Worm (Caenorhabditis elegans) whole organism, early embryonic: ENCODE results near the gene EGAP5.1.

ENCODE experiments used
- B0310.2 ChIP-seq: sonication (generic microtip); optimal IDR thresholded peaks from 2 replicates; lab custom pipeline; 2016; ENCODE audit warnings: mild to moderate bottlenecking, missing genetic modification characterization, missing compliant biosample characterization
- F13C5.2 ChIP-seq: sonication (generic microtip); optimal IDR thresholded peaks from 2 replicates; lab custom pipeline; 2017; ENCODE audit warnings: mild to moderate bottlenecking, missing genetic modification characterization, inconsistent platforms, missing compliant biosample characterization
- aly-1 ChIP-seq: sonication (generic microtip); optimal IDR thresholded peaks from 2 replicates; lab custom pipeline; 2016; ENCODE audit warnings: missing genetic modification characterization, missing compliant biosample characterization
- ama-1 ChIP-seq: fragments of 150-350 bp; optimal IDR thresholded peaks from 2 replicates; lab custom pipeline; 2014
- ceh-13 ChIP-seq: fragments of 200-800 bp; sonication (Bioruptor generic); optimal IDR thresholded peaks from 2 replicates; lab custom pipeline; 2018; ENCODE audit warnings: mild to moderate bottlenecking, missing genetic modification characterization, missing compliant biosample characterization
- flt-1 ChIP-seq: fragments of 200-800 bp; sonication (Bioruptor generic); IDR thresholded peaks from 2 replicates; pipeline ENCODE4 v1.3.6; 2022; ENCODE audit warnings: missing genetic modification characterization, missing compliant biosample characterization
- hmbx-1 ChIP-seq: sonication (generic microtip); optimal IDR thresholded peaks from 2 replicates; lab custom pipeline; 2016; ENCODE audit warnings: mild to moderate bottlenecking, missing genetic modification characterization, missing compliant biosample characterization
- hmg-4 ChIP-seq: fragments of 200-800 bp; sonication (Bioruptor generic); optimal IDR thresholded peaks from 2 replicates; lab custom pipeline; 2018; ENCODE audit warnings: mild to moderate bottlenecking, missing genetic modification characterization, missing compliant biosample characterization
- hnd-1 ChIP-seq: sonication (generic microtip); optimal IDR thresholded peaks from 2 replicates; lab custom pipeline; 2016; ENCODE audit warnings: missing genetic modification characterization, missing compliant biosample characterization
- pes-1 ChIP-seq: fragments of 200-800 bp; sonication (Bioruptor generic); IDR thresholded peaks from 2 replicates; pipeline ENCODE4 v1.3.6; 2022; ENCODE audit warnings: missing genetic modification reagents, missing genetic modification characterization, missing compliant biosample characterization
- scrt-1 ChIP-seq: fragments of 200-800 bp; sonication (Bioruptor generic); IDR thresholded peaks from 2 replicates; pipeline ENCODE4 v1.3.6; 2022; ENCODE audit warnings: missing genetic modification characterization, missing compliant biosample characterization
- sea-1 ChIP-seq: fragments of 200-800 bp; sonication (Bioruptor generic); conservative IDR thresholded peaks from 2 replicates; pipeline ENCODE4 v1.3.6; 2022; ENCODE audit warnings: missing genetic modification characterization, missing compliant biosample characterization
- tbx-11 ChIP-seq: fragments of 200-800 bp; sonication (Bioruptor generic); IDR thresholded peaks from 2 replicates; pipeline ENCODE4 v1.3.6; 2022; ENCODE audit warnings: missing genetic modification characterization, missing compliant biosample characterization
- tbx-37 ChIP-seq: fragments of 200-800 bp; sonication (Bioruptor generic); conservative IDR thresholded peaks from 2 replicates; pipeline ENCODE4 v1.3.6; 2022; ENCODE audit warnings: missing genetic modification reagents, missing genetic modification characterization, missing compliant biosample characterization

- TF ChIP-seq aly-1 (tag; lab: Kevin White, UChicago) (no peak), ama-1 (no peak), pes-1 (GFP tag; lab: Robert Waterston, UW) (no peak), F13C5.2 (tag; lab: Kevin White, UChicago) (no peak), hmbx-1 (tag; lab: Kevin White, UChicago) (no peak), ceh-13 (no peak), flt-1 (GFP tag; lab: Robert Waterston, UW) (no peak), scrt-1 (GFP tag; lab: Robert Waterston, UW) (no peak), sea-1 (GFP tag; lab: Robert Waterston, UW) (no peak), B0310.2 (no peak), hnd-1 (no peak), tbx-11 (GFP tag; lab: Robert Waterston, UW) (no peak), hmg-4 (GFP tag; lab: Kevin White, UChicago) (no peak), tbx-37 (GFP tag; lab: Robert Waterston, UW) (no peak)
These were observed 45.5 kb downstream of the EGAP5.1 start for ce11 chrX:5208326-5208725.
